Fruit fly (Drosophila melanogaster) whole organism, embryonic: ENCODE measurements around the gene Cdc7.

Source experiments
- Adf1 ChIP-seq: fragments of 200-800 bp; sonication (Bioruptor generic); IDR thresholded peaks from 2 replicates; pipeline ENCODE4 v1.3.6; 2022; ENCODE audit warnings: missing biosample characterization, missing genetic modification characterization
- Atf3 ChIP-seq: fragments of 200-800 bp; sonication (Bioruptor generic); optimal IDR thresholded peaks from 3 replicates; lab custom pipeline; 2016; ENCODE audit warnings: missing biosample characterization, missing genetic modification characterization
- B-H1 ChIP-seq: fragments of 200-800 bp; sonication (Bioruptor generic); IDR thresholded peaks from 3 replicates; pipeline ENCODE4 v1.3.6; 2022; ENCODE audit warnings: missing biosample characterization, missing genetic modification characterization
- BEAF-32 ChIP-seq: fragments of 200-800 bp; sonication (Bioruptor generic); optimal IDR thresholded peaks from 3 replicates; lab custom pipeline; 2017; ENCODE audit warnings: missing biosample characterization, missing genetic modification characterization, mild to moderate bottlenecking, moderate library complexity, missing genetic modification reagents
- Bdp1 ChIP-seq: fragments of 200-800 bp; sonication (Bioruptor generic); optimal IDR thresholded peaks from 3 replicates; lab custom pipeline; 2016; ENCODE audit warnings: missing biosample characterization, missing genetic modification characterization
- CG10366 ChIP-seq: fragments of 200-800 bp; sonication (Bioruptor generic); IDR thresholded peaks from 2 replicates; pipeline ENCODE4 v1.3.6; 2022; ENCODE audit warnings: missing biosample characterization, missing genetic modification characterization
- CG11247 ChIP-seq: fragments of 200-800 bp; sonication (Bioruptor generic); IDR thresholded peaks from 2 replicates; pipeline ENCODE4 v1.3.6; 2022; ENCODE audit warnings: missing biosample characterization, missing genetic modification characterization
- CG12299 ChIP-seq: fragments of 200-800 bp; sonication (Bioruptor generic); optimal IDR thresholded peaks from 2 replicates; lab custom pipeline; 2018; ENCODE audit warnings: missing biosample characterization, mild to moderate bottlenecking, missing genetic modification characterization
- CG14710 ChIP-seq: fragments of 200-800 bp; sonication (Bioruptor generic); optimal IDR thresholded peaks from 3 replicates; lab custom pipeline; 2019; ENCODE audit warnings: missing biosample characterization, mild to moderate bottlenecking, missing genetic modification characterization, moderate library complexity
- CG15514 ChIP-seq: fragments of 200-800 bp; sonication (Bioruptor generic); optimal IDR thresholded peaks from 3 replicates; lab custom pipeline; 2017; ENCODE audit warnings: missing biosample characterization, missing genetic modification characterization, mild to moderate bottlenecking, moderate library complexity, missing genetic modification reagents
- CG1602 ChIP-seq: fragments of 200-800 bp; sonication (Bioruptor generic); optimal IDR thresholded peaks from 3 replicates; lab custom pipeline; 2016; ENCODE audit warnings: missing biosample characterization, missing genetic modification characterization
- CG17328 ChIP-seq: fragments of 200-800 bp; sonication (Bioruptor generic); IDR thresholded peaks from 2 replicates; pipeline ENCODE4 v1.3.6; 2022; ENCODE audit warnings: missing biosample characterization, missing genetic modification characterization
- CG2678 ChIP-seq: fragments of 200-800 bp; sonication (Bioruptor generic); optimal IDR thresholded peaks from 3 replicates; lab custom pipeline; 2019; ENCODE audit warnings: missing biosample characterization, mild to moderate bottlenecking, missing genetic modification characterization, moderate library complexity
- CG32532 ChIP-seq: fragments of 200-800 bp; sonication (Bioruptor generic); IDR thresholded peaks from 2 replicates; pipeline ENCODE4 v1.3.6; 2022; ENCODE audit warnings: missing biosample characterization, missing genetic modification characterization
- CG3407 ChIP-seq: fragments of 200-800 bp; sonication (Bioruptor generic); optimal IDR thresholded peaks from 2 replicates; lab custom pipeline; 2018; ENCODE audit warnings: missing biosample characterization, mild to moderate bottlenecking, missing genetic modification characterization
- CG34422 ChIP-seq: fragments of 200-800 bp; sonication (Bioruptor generic); IDR thresholded peaks from 3 replicates; pipeline ENCODE4 v1.3.6; 2022; ENCODE audit warnings: missing biosample characterization, missing genetic modification characterization
- CG3838 ChIP-seq: fragments of 200-800 bp; sonication (Bioruptor generic); optimal IDR thresholded peaks from 3 replicates; lab custom pipeline; 2016; ENCODE audit warnings: missing biosample characterization, missing genetic modification characterization
- CG4360 ChIP-seq: fragments of 200-800 bp; sonication (Bioruptor generic); IDR thresholded peaks from 2 replicates; pipeline ENCODE4 v1.3.6; 2022; ENCODE audit warnings: missing biosample characterization, missing genetic modification characterization
- CG4820 ChIP-seq: fragments of 200-800 bp; sonication (Bioruptor generic); optimal IDR thresholded peaks from 3 replicates; lab custom pipeline; 2016; ENCODE audit warnings: missing biosample characterization, missing genetic modification characterization
- CG7357 ChIP-seq: fragments of 200-800 bp; sonication (Bioruptor generic); IDR thresholded peaks from 3 replicates; pipeline ENCODE4 v1.3.6; 2022; ENCODE audit warnings: missing biosample characterization, missing genetic modification characterization
- CG9609 ChIP-seq: fragments of 200-800 bp; sonication (Bioruptor generic); optimal IDR thresholded peaks from 3 replicates; lab custom pipeline; 2016; ENCODE audit warnings: missing biosample characterization, missing genetic modification characterization
- CG9727 ChIP-seq: fragments of 200-800 bp; sonication (Bioruptor generic); optimal IDR thresholded peaks from 3 replicates; lab custom pipeline; 2017; ENCODE audit warnings: missing biosample characterization, mild to moderate bottlenecking, missing genetic modification characterization
- CkIIα-i1 ChIP-seq: fragments of 200-800 bp; sonication (Bioruptor generic); IDR thresholded peaks from 2 replicates; pipeline ENCODE4 v1.3.6; 2022; ENCODE audit warnings: missing biosample characterization, missing genetic modification characterization
- CoRest ChIP-seq: fragments of 200-800 bp; sonication (Bioruptor generic); optimal IDR thresholded peaks from 3 replicates; lab custom pipeline; 2018; ENCODE audit warnings: missing biosample characterization, mild to moderate bottlenecking, missing genetic modification characterization, moderate library complexity
- Dref ChIP-seq: fragments of 200-800 bp; sonication (Bioruptor generic); IDR thresholded peaks from 2 replicates; pipeline ENCODE4 v1.3.6; 2022; ENCODE audit warnings: missing biosample characterization, missing genetic modification characterization
- Rfx ChIP-seq: fragments of 200-800 bp; sonication (Bioruptor generic); IDR thresholded peaks from 2 replicates; pipeline ENCODE4 v1.3.6; 2022; ENCODE audit warnings: missing biosample characterization, missing genetic modification characterization
- Six4 ChIP-seq: fragments of 200-800 bp; sonication (Bioruptor generic); optimal IDR thresholded peaks from 2 replicates; lab custom pipeline; 2016; ENCODE audit warnings: missing biosample characterization, missing genetic modification characterization
- Sox100B ChIP-seq: fragments of 200-800 bp; sonication (Bioruptor generic); optimal IDR thresholded peaks from 3 replicates; lab custom pipeline; 2018; ENCODE audit warnings: missing biosample characterization, mild to moderate bottlenecking, missing genetic modification characterization
- Taf1 ChIP-seq: fragments of 200-800 bp; sonication (Bioruptor generic); IDR thresholded peaks from 2 replicates; pipeline ENCODE4 v1.3.6; 2022; ENCODE audit warnings: missing biosample characterization, missing genetic modification characterization
- abd-A ChIP-seq: fragments of 200-800 bp; sonication (Bioruptor generic); optimal IDR thresholded peaks from 3 replicates; lab custom pipeline; 2019; ENCODE audit warnings: missing biosample characterization, mild to moderate bottlenecking, missing genetic modification characterization, moderate library complexity
- aop ChIP-seq: fragments of 200-800 bp; sonication (Bioruptor generic); IDR thresholded peaks from 2 replicates; pipeline ENCODE4 v1.3.6; 2022; ENCODE audit warnings: missing biosample characterization, missing genetic modification characterization
- bcd ChIP-seq: fragments of 200-800 bp; sonication (Bioruptor generic); optimal IDR thresholded peaks from 2 replicates; lab custom pipeline; 2017; ENCODE audit warnings: missing biosample characterization, mild to moderate bottlenecking, missing genetic modification characterization
- cato ChIP-seq: fragments of 200-800 bp; sonication (Bioruptor generic); optimal IDR thresholded peaks from 2 replicates; lab custom pipeline; 2016; ENCODE audit warnings: missing biosample characterization, missing genetic modification characterization, borderline replicate concordance
- corto ChIP-seq: fragments of 200-800 bp; sonication (Bioruptor generic); optimal IDR thresholded peaks from 2 replicates; lab custom pipeline; 2016; ENCODE audit warnings: missing biosample characterization, mild to moderate bottlenecking, missing genetic modification characterization, moderate library complexity
- dan ChIP-seq: fragments of 200-800 bp; sonication (Bioruptor generic); IDR thresholded peaks from 2 replicates; pipeline ENCODE4 v1.3.6; 2022; ENCODE audit warnings: missing biosample characterization, missing genetic modification characterization
- dati ChIP-seq: fragments of 200-800 bp; sonication (Bioruptor generic); IDR thresholded peaks from 2 replicates; pipeline ENCODE4 v1.3.6; 2022; ENCODE audit warnings: missing biosample characterization, missing genetic modification characterization
- dmrt99B ChIP-seq: fragments of 200-800 bp; sonication (Bioruptor generic); optimal IDR thresholded peaks from 2 replicates; lab custom pipeline; 2018; ENCODE audit warnings: missing biosample characterization, mild to moderate bottlenecking, missing genetic modification characterization, moderate library complexity
- fd64A ChIP-seq: fragments of 200-800 bp; sonication (Bioruptor generic); optimal IDR thresholded peaks from 3 replicates; lab custom pipeline; 2018; ENCODE audit warnings: missing biosample characterization, mild to moderate bottlenecking, missing genetic modification characterization
- fru ChIP-seq: fragments of >200 bp; optimal IDR thresholded peaks from 2 replicates; lab custom pipeline; 2017
- fu2 ChIP-seq: fragments of 200-800 bp; sonication (Bioruptor generic); optimal IDR thresholded peaks from 2 replicates; lab custom pipeline; 2016; ENCODE audit warnings: missing biosample characterization, missing genetic modification characterization
- gfzf ChIP-seq: fragments of 200-800 bp; sonication (Bioruptor generic); optimal IDR thresholded peaks from 2 replicates; lab custom pipeline; 2016; ENCODE audit warnings: missing biosample characterization, mild to moderate bottlenecking, missing genetic modification characterization, moderate library complexity
- gsb-n ChIP-seq: fragments of 200-800 bp; sonication (Bioruptor generic); optimal IDR thresholded peaks from 3 replicates; lab custom pipeline; 2018; ENCODE audit warnings: missing biosample characterization, mild to moderate bottlenecking, missing genetic modification characterization
- lab ChIP-seq: fragments of 200-800 bp; sonication (Bioruptor generic); optimal IDR thresholded peaks from 3 replicates; lab custom pipeline; 2017; ENCODE audit warnings: missing biosample characterization, missing genetic modification characterization, mild to moderate bottlenecking, moderate library complexity, missing genetic modification reagents
- pb ChIP-seq: fragments of 200-800 bp; sonication (Bioruptor generic); optimal IDR thresholded peaks from 3 replicates; lab custom pipeline; 2016; ENCODE audit warnings: missing biosample characterization, missing genetic modification characterization
- pfk ChIP-seq: fragments of 200-800 bp; sonication (Bioruptor generic); optimal IDR thresholded peaks from 2 replicates; lab custom pipeline; 2018; ENCODE audit warnings: missing biosample characterization, mild to moderate bottlenecking, missing genetic modification characterization, moderate library complexity
- ranshi ChIP-seq: fragments of 200-800 bp; sonication (Bioruptor generic); IDR thresholded peaks from 2 replicates; pipeline ENCODE4 v1.3.6; 2022; ENCODE audit warnings: missing biosample characterization, missing genetic modification characterization
- sima ChIP-seq: fragments of 200-800 bp; sonication (Bioruptor generic); optimal IDR thresholded peaks from 2 replicates; lab custom pipeline; 2016; ENCODE audit warnings: missing biosample characterization, missing genetic modification characterization
- slou ChIP-seq: fragments of 200-800 bp; sonication (Bioruptor generic); optimal IDR thresholded peaks from 3 replicates; lab custom pipeline; 2016; ENCODE audit warnings: missing biosample characterization, missing genetic modification characterization
- stc ChIP-seq: fragments of 200-800 bp; sonication (Bioruptor generic); IDR thresholded peaks from 2 replicates; pipeline ENCODE4 v1.3.6; 2022; ENCODE audit warnings: missing biosample characterization, missing genetic modification characterization
- usp ChIP-seq: fragments of >200 bp; optimal IDR thresholded peaks from 2 replicates; lab custom pipeline; 2017; ENCODE audit warnings: missing biosample characterization, missing genetic modification characterization
- yki ChIP-seq: fragments of >200 bp; optimal IDR thresholded peaks from 3 replicates; lab custom pipeline; 2018
- zfh2 ChIP-seq: fragments of 200-800 bp; sonication (Bioruptor generic); optimal IDR thresholded peaks from 2 replicates; lab custom pipeline; 2016; ENCODE audit warnings: missing biosample characterization, missing genetic modification characterization

Gene Cdc7

dm6 chrX:6702028-6702433 lies 47.7 kb downstream of the Cdc7 start (continued):
- TF ChIP-seq CG15514 (GFP tag; lab: Kevin White, UChicago) (peak; percentile 17), dmrt99B (tag; lab: Kevin White, UChicago) (peak; percentile 89), gsb-n (tag; lab: Kevin White, UChicago) (peak; percentile 68), B-H1 (GFP tag; lab: Robert Waterston, UW) (0 out of 3 replicates have a peak, but pooled peaks have one; percentile 24), CG4360 (GFP tag; lab: Robert Waterston, UW) (peak; percentile 30; the same call in 1 of the 2 replicates), Adf1 (no peak), pb (GFP tag; lab: Kevin White, UChicago) (no peak), fru (lab: Kevin White, UChicago) (no peak), CkIIα-i1 (GFP tag; lab: Robert Waterston, UW) (no peak), stc (GFP tag; lab: Robert Waterston, UW) (peak; percentile 72), abd-A (tag; lab: Kevin White, UChicago) (no peak), lab (GFP tag; lab: Kevin White, UChicago) (peak; percentile 56), CG1602 (GFP tag; lab: Kevin White, UChicago) (peak; percentile 48), bcd (GFP tag; lab: Kevin White, UChicago) (peak; percentile 43), Sox100B (GFP tag; lab: Kevin White, UChicago) (peak; percentile 81), aop (no peak), dati (GFP tag; lab: Robert Waterston, UW) (0 out of 2 replicates have a peak, but pooled peaks have one; percentile 15), sima (GFP tag; lab: Kevin White, UChicago) (no peak), CG12299 (tag; lab: Kevin White, UChicago) (peak; percentile 16), Six4 (peak; percentile 15), CoRest (tag; lab: Kevin White, UChicago) (peak; percentile 79), Atf3 (GFP tag; lab: Kevin White, UChicago) (no peak), Taf1 (GFP tag; lab: Robert Waterston, UW) (no peak), dan (GFP tag; lab: Robert Waterston, UW) (0 out of 2 replicates have a peak, but pooled peaks have one; percentile 50), CG3838 (GFP tag; lab: Kevin White, UChicago) (peak; percentile 18), CG14710 (tag; lab: Kevin White, UChicago) (peak; percentile 68), Bdp1 (GFP tag; lab: Kevin White, UChicago) (no peak), yki (lab: Kevin White, UChicago) (no peak), slou (GFP tag; lab: Kevin White, UChicago) (no peak), ranshi (GFP tag; lab: Robert Waterston, UW) (no peak), Rfx (GFP tag; lab: Robert Waterston, UW) (peak; percentile 29; the same call in 1 of the 2 replicates), CG34422 (GFP tag; lab: Robert Waterston, UW) (peak; percentile 35; the same call in 1 of the 3 replicates), CG9727 (peak; percentile 52), CG3407 (GFP tag; lab: Kevin White, UChicago) (peak; percentile 50), corto (GFP tag; lab: Kevin White, UChicago) (no peak), gfzf (GFP tag; lab: Kevin White, UChicago) (no peak), CG17328 (GFP tag; lab: Robert Waterston, UW) (0 out of 2 replicates have a peak, but pooled peaks have one; percentile 31), CG9609 (peak; percentile 44), CG7357 (GFP tag; lab: Robert Waterston, UW) (peak; percentile 61; the same call in 1 of the 3 replicates), CG11247 (GFP tag; lab: Robert Waterston, UW) (no peak), BEAF-32 (GFP tag; lab: Kevin White, UChicago) (no peak), pfk (GFP tag; lab: Kevin White, UChicago) (no peak), CG10366 (GFP tag; lab: Robert Waterston, UW) (peak; percentile 65), CG2678 (tag; lab: Kevin White, UChicago) (peak; percentile 76), fu2 (GFP tag; lab: Kevin White, UChicago) (no peak), CG4820 (GFP tag; lab: Kevin White, UChicago) (peak; percentile 29), cato (GFP tag; lab: Kevin White, UChicago) (no peak), fd64A (GFP tag; lab: Kevin White, UChicago) (peak; percentile 1), zfh2 (no peak), CG32532 (GFP tag; lab: Robert Waterston, UW) (peak; percentile 39; the same call in 1 of the 2 replicates), Dref (no peak), usp (GFP tag; lab: Kevin White, UChicago) (no peak)
